Worm (Caenorhabditis elegans): ENCODE results near the gene mrpl-22.

ce11 chrIII:10666640-10667039 is 51.4 kb downstream of the mrpl-22 start:
- no peak for TF ChIP-seq him-1 (tag; optimal IDR thresholded peaks at IDR 0.05)
- no peak for TF ChIP-seq W03F9.2 (tag; optimal IDR thresholded peaks at IDR 0.05)
- TF ChIP-seq dao-5 (tag; optimal IDR thresholded peaks at IDR 0.05), result no peak

All from whole organism, L4/young adult.